Worm (Caenorhabditis elegans) whole organism, L1 larva: Measurements from ENCODE around the gene K08E4.8.

Experiments used
- Y116A8C.19 ChIP-seq: sonication (generic microtip); optimal IDR thresholded peaks from 2 replicates; lab custom pipeline; 2016; ENCODE audit warnings: missing compliant biosample characterization, missing genetic modification characterization, borderline replicate concordance
- ceh-63 ChIP-seq: fragments of 200-800 bp; sonication (Bioruptor generic); optimal IDR thresholded peaks from 2 replicates; lab custom pipeline; 2018; ENCODE audit warnings: mild to moderate bottlenecking, missing genetic modification characterization, missing compliant biosample characterization
- ceh-90 ChIP-seq: sonication (generic microtip); optimal IDR thresholded peaks from 2 replicates; lab custom pipeline; 2016; ENCODE audit warnings: missing genetic modification characterization, missing compliant biosample characterization
- dpl-1 ChIP-seq, 3 experiments: fragments of 150-350 bp in 2 of 3; sonication (generic microtip) in 1 of 3; optimal IDR thresholded peaks; 2 replicates each; lab custom pipeline; 2014 to 2017; ENCODE audit warnings: missing biosample characterization in 3 of 3, missing genetic modification characterization in 3 of 3, missing genetic modification reagents in 3 of 3
- efl-1 ChIP-seq, 4 experiments: fragments of 150-350 bp; optimal IDR thresholded peaks in 3 of 4; peaks in 1 of 4; 1 replicate in 1 of 4; 2 replicates in 3 of 4; lab custom pipeline; 2014; ENCODE audit warnings: missing biosample characterization in 2 of 4, missing genetic modification characterization in 2 of 4, missing genetic modification reagents in 2 of 4
- elt-2 ChIP-seq: sonication (generic microtip); optimal IDR thresholded peaks from 2 replicates; lab custom pipeline; 2016; ENCODE audit warnings: missing genetic modification characterization, mild to moderate bottlenecking, inconsistent platforms, missing compliant biosample characterization, missing genetic modification reagents
- fkh-8 ChIP-seq: sonication (generic microtip); optimal IDR thresholded peaks from 2 replicates; lab custom pipeline; 2016; ENCODE audit warnings: mild to moderate bottlenecking, missing genetic modification characterization, missing compliant biosample characterization
- fos-1 ChIP-seq: fragments of 150-350 bp; optimal IDR thresholded peaks from 2 replicates; lab custom pipeline; 2014; ENCODE audit warnings: missing biosample characterization, missing genetic modification characterization
- irx-1 ChIP-seq: sonication (generic microtip); optimal IDR thresholded peaks from 2 replicates; lab custom pipeline; 2016; ENCODE audit warnings: missing genetic modification characterization, missing compliant biosample characterization
- lin-14 ChIP-seq: fragments of 200-800 bp; sonication (Bioruptor generic); optimal IDR thresholded peaks from 2 replicates; lab custom pipeline; 2018; ENCODE audit warnings: mild to moderate bottlenecking, missing genetic modification characterization, moderate library complexity, missing compliant biosample characterization
- lin-35 ChIP-seq, 2 experiments: fragments of 150-350 bp; optimal IDR thresholded peaks; 2 replicates each; lab custom pipeline; 2014; ENCODE audit warnings: missing biosample characterization in 2 of 2, missing genetic modification characterization in 2 of 2, missing genetic modification reagents in 2 of 2
- lsy-2 ChIP-seq, 2 experiments: fragments of 150-350 bp; optimal IDR thresholded peaks; 2 replicates each; lab custom pipeline; 2014; ENCODE audit warnings: missing biosample characterization in 2 of 2, missing genetic modification characterization in 2 of 2
- mab-9 ChIP-seq: fragments of 200-800 bp; sonication (Bioruptor generic); IDR thresholded peaks from 2 replicates; pipeline ENCODE4 v1.3.6; 2022; ENCODE audit warnings: missing genetic modification reagents, missing genetic modification characterization, missing compliant biosample characterization
- nhr-11 ChIP-seq: fragments of 150-350 bp; optimal IDR thresholded peaks from 2 replicates; lab custom pipeline; 2014; ENCODE audit warnings: missing biosample characterization, missing genetic modification characterization
- nhr-12 ChIP-seq: sonication (generic microtip); optimal IDR thresholded peaks from 2 replicates; lab custom pipeline; 2017; ENCODE audit warnings: missing biosample characterization, missing genetic modification characterization
- nhr-19 ChIP-seq: fragments of 200-800 bp; sonication (Bioruptor generic); conservative IDR thresholded peaks from 2 replicates; pipeline ENCODE4 v1.3.6; 2022; ENCODE audit warnings: missing genetic modification characterization, missing compliant biosample characterization
- nhr-76 ChIP-seq: sonication (generic microtip); optimal IDR thresholded peaks from 2 replicates; lab custom pipeline; 2017; ENCODE audit warnings: missing biosample characterization, missing genetic modification characterization
- nhr-84 ChIP-seq: sonication (generic microtip); optimal IDR thresholded peaks from 2 replicates; lab custom pipeline; 2017; ENCODE audit warnings: missing biosample characterization, missing genetic modification characterization
- nhr-85 ChIP-seq: sonication (generic microtip); peaks from one replicate; lab custom pipeline; 2016; ENCODE audit warnings: missing genetic modification characterization, inconsistent platforms, missing compliant biosample characterization
- nhr-90 ChIP-seq: sonication (generic microtip); optimal IDR thresholded peaks from 2 replicates; lab custom pipeline; 2016; ENCODE audit warnings: mild to moderate bottlenecking, missing genetic modification characterization, missing compliant biosample characterization; ENCODE audit not compliant: poor library complexity
- pqm-1 ChIP-seq: sonication (generic microtip); optimal IDR thresholded peaks from 3 replicates; lab custom pipeline; 2017; ENCODE audit warnings: missing biosample characterization, missing genetic modification characterization
- skn-1 ChIP-seq: fragments of 150-350 bp; optimal IDR thresholded peaks from 2 replicates; lab custom pipeline; 2014; ENCODE audit warnings: missing biosample characterization, missing genetic modification characterization
- snpc-4 ChIP-seq: fragments of 150-350 bp; optimal IDR thresholded peaks from 2 replicates; lab custom pipeline; 2014; ENCODE audit warnings: missing biosample characterization, missing genetic modification characterization
- sup-37 ChIP-seq: fragments of 200-800 bp; sonication (Bioruptor generic); optimal IDR thresholded peaks from 2 replicates; lab custom pipeline; 2018; ENCODE audit warnings: mild to moderate bottlenecking, missing genetic modification characterization, missing compliant biosample characterization
- tlp-1 ChIP-seq: fragments of 150-350 bp; optimal IDR thresholded peaks from 2 replicates; lab custom pipeline; 2014; ENCODE audit warnings: missing biosample characterization, missing genetic modification characterization
- unc-130 ChIP-seq: fragments of 150-350 bp; optimal IDR thresholded peaks from 2 replicates; lab custom pipeline; 2017; ENCODE audit warnings: missing biosample characterization, missing genetic modification characterization, inconsistent platforms
- unc-30 ChIP-seq: sonication (generic microtip); optimal IDR thresholded peaks from 2 replicates; lab custom pipeline; 2017; ENCODE audit warnings: missing biosample characterization, missing genetic modification characterization
- unc-62 ChIP-seq: fragments of 150-350 bp; optimal IDR thresholded peaks from 2 replicates; lab custom pipeline; 2014; ENCODE audit warnings: missing biosample characterization, missing genetic modification reagents, missing genetic modification characterization
- vab-15 ChIP-seq: sonication (generic microtip); optimal IDR thresholded peaks from 2 replicates; lab custom pipeline; 2017; ENCODE audit warnings: missing genotype, mild to moderate bottlenecking, missing genetic modification characterization, missing compliant biosample characterization
- zip-4 ChIP-seq: fragments of 200-800 bp; sonication (Bioruptor generic); optimal IDR thresholded peaks from 2 replicates; lab custom pipeline; 2018; ENCODE audit warnings: mild to moderate bottlenecking, missing genetic modification characterization, moderate library complexity, missing compliant biosample characterization

The K08E4.8 gene

ce11 chrIV:12078907-12079523 lies 17.9 kb upstream of the K08E4.8 start, which contains the start of gene lex-1 (continued):
- TF ChIP-seq dpl-1 (GFP tag; optimal IDR thresholded peaks at IDR 0.05; lab: Kevin White, UChicago), result peak; percentile 61 to 86 (median 80)

DNA sequence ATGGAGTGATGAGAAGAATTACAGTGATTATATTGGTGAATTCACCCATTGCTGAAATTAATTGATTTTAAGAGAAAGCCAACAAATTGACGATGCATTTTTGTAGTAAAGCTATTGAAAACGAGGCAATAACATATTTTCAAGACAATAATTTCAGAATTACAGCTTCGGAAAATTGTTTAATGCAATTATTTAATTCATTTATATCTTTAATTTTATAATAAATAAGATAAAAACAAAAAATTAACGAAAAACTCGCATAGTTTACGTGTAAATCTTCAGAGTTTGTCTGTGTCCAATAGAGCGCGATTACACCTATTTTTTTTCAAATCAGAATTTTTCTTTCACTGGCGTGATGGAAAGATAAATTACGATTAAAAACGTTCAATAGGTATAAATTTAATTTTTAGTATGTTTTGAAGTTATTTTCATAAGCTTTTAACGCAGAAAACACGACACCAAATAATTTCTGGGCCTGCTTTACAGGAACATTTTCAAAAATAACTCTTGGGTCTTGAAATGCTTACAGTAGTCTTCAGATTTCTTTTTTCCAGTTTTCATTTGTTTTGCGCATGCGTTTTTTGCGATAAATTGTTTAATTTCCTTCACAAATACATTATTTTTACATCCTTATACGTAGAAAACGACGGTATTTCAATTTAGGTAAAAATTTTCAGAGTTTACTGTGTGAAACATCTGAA lies 17.1 kb upstream of the K08E4.8 start, which contains the start of gene tmed-1:
Gene tmed-1 (minus strand): TSS at position 51 of the 701 bp plus-strand sequence.
- TF ChIP-seq lsy-2 (tag; optimal IDR thresholded peaks at IDR 0.05; lab: Kevin White, UChicago), result peak in 1 of 2 experiments; percentile 24
- TF ChIP-seq lin-35 (GFP tag; optimal IDR thresholded peaks at IDR 0.05; lab: Kevin White, UChicago), result peak in 1 of 2 experiments; percentile 3
- no peak for TF ChIP-seq ceh-90 (tag; lab: Kevin White, UChicago)
- no peak for TF ChIP-seq pqm-1 (tag; lab: Kevin White, UChicago)
- TF ChIP-seq dpl-1 (GFP tag; optimal IDR thresholded peaks at IDR 0.05; lab: Kevin White, UChicago), result peak in 1 of 3 experiments; percentile 45
- no peak for TF ChIP-seq nhr-19 (GFP tag; lab: Robert Waterston, UW)
- TF ChIP-seq efl-1 (optimal IDR thresholded peaks at IDR 0.05; lab: Kevin White, UChicago), result no peak
- TF ChIP-seq efl-1 (GFP tag; optimal IDR thresholded peaks at IDR 0.05 in 1 of 2; lab: Kevin White, UChicago), result peak in 1 of 2 experiments; percentile 26
- TF ChIP-seq unc-130 (tag; lab: Kevin White, UChicago), result no peak
- no peak for TF ChIP-seq tlp-1 (tag; lab: Kevin White, UChicago)
- no peak for TF ChIP-seq nhr-84 (tag; lab: Kevin White, UChicago)

- TF ChIP-seq fkh-8 (tag; lab: Kevin White, UChicago) (no peak), Y116A8C.19 (no peak), nhr-12 (tag; lab: Kevin White, UChicago) (no peak), dpl-1 (GFP tag; optimal IDR thresholded peaks at IDR 0.05; lab: Kevin White, UChicago) (no peak), sup-37 (GFP tag; lab: Kevin White, UChicago) (no peak), fos-1 (no peak), zip-4 (GFP tag; lab: Kevin White, UChicago) (no peak), nhr-11 (tag; lab: Kevin White, UChicago) (no peak), ceh-63 (GFP tag; lab: Kevin White, UChicago) (no peak), nhr-85 (tag; lab: Kevin White, UChicago) (no peak), mab-9 (GFP tag; lab: Robert Waterston, UW) (no peak), skn-1 (tag; lab: Kevin White, UChicago) (no peak), snpc-4 (tag; lab: Kevin White, UChicago) (no peak), nhr-90 (tag; lab: Kevin White, UChicago) (no peak), nhr-76 (tag; lab: Kevin White, UChicago) (no peak), unc-30 (tag; lab: Kevin White, UChicago) (no peak), unc-62 (GFP tag; lab: Kevin White, UChicago) (no peak)
- TF ChIP-seq, all 84 proteins: peak for 0
Measured at ce11 chrIV:12075497-12075896, 14.4 kb upstream of the K08E4.8 start, which contains the start of gene K08E4.7. TSS of gene K08E4.7 (plus strand) at chrIV:12075797.

DNA sequence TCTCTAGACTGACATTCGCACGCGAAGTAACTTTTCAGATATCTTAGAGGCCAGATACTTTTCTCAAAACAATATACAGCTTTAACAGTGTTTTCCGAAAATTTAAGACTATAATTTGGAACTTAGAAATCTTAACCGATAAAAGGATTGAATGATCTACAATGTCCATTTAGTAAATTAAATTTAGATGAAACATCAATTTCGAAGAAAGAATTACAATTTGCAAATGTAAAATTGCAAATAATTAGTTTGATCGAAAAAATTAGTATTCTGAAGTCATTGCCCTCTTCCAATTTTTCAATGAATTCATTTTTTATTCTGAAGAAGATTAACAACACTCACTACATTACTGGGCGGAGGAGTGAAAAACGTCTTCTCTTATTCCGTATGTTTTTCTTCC lies 7.5 kb upstream of the K08E4.8 start, which contains the start of gene bath-37:
Gene bath-37 (plus strand): TSS at position 301 of the 400 bp plus-strand sequence.
- TF ChIP-seq vab-15 (tag; lab: Kevin White, UChicago) (no peak), lin-14 (no peak)

ce11 chrIV:12057508-12057907 lies 3.6 kb downstream of the K08E4.8 start, which contains the start of gene K08E4.3:
TSS of gene K08E4.3 (plus strand) at chrIV:12057742.
- TF ChIP-seq elt-2 (tag; lab: Kevin White, UChicago) (no peak), irx-1 (tag; lab: Kevin White, UChicago) (no peak), lin-14 (peak; percentile 26), vab-15 (tag; lab: Kevin White, UChicago) (no peak)
